Worm (Caenorhabditis elegans) whole organism, L4 larva: ENCODE results near the gene sqst-4.

Experiments used
- lir-3 ChIP-seq: sonication (generic microtip); optimal IDR thresholded peaks from 2 replicates; lab custom pipeline; 2016; ENCODE audit warnings: mild to moderate bottlenecking, missing genetic modification characterization, missing compliant biosample characterization
- nhr-28 ChIP-seq: fragments of 150-350 bp; optimal IDR thresholded peaks from 2 replicates; lab custom pipeline; 2014; ENCODE audit warnings: missing biosample characterization, missing genetic modification characterization

DNA sequence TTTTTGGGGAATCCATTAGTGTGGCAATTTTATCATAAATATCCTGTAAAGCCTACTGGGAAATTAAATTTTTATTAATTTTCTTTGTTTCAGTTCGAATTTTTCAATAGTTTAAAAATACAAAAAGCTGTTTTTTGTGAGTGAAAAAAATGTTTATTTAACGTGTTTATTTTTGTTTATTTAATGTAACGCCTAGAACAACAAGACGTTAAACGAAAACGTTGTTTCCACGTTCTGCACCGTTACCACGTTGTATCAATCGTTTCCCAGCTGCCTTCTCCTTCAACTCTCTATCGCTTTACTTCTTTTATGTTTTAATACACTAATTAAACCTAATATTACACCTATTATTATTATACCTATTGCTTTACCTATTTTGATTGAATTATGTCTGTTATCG lies 40.5 kb upstream of the sqst-4 start, which contains the start of gene T08G3.13:
- TF ChIP-seq lir-3 (tag; lab: Kevin White, UChicago) (no peak), nhr-28 (tag; lab: Kevin White, UChicago) (no peak)
